Fruit fly (Drosophila melanogaster) whole organism, embryonic: ENCODE results near the gene RhoGDI.

Experiments
- Ada2b ChIP-seq: fragments of 200-800 bp; sonication (Bioruptor generic); IDR thresholded peaks from 2 replicates; pipeline ENCODE4 v1.3.6; 2022; ENCODE audit warnings: missing biosample characterization, missing genetic modification characterization
- Atf-2 ChIP-seq: fragments of 200-800 bp; sonication (Bioruptor generic); optimal IDR thresholded peaks from 2 replicates; lab custom pipeline; 2016; ENCODE audit warnings: missing biosample characterization, missing genetic modification characterization
- B-H1 ChIP-seq: fragments of 200-800 bp; sonication (Bioruptor generic); IDR thresholded peaks from 3 replicates; pipeline ENCODE4 v1.3.6; 2022; ENCODE audit warnings: missing biosample characterization, missing genetic modification characterization
- CG10565 ChIP-seq: fragments of 200-800 bp; sonication (Bioruptor generic); optimal IDR thresholded peaks from 3 replicates; lab custom pipeline; 2016; ENCODE audit warnings: missing biosample characterization, mild to moderate bottlenecking, missing genetic modification characterization
- CG11695 ChIP-seq: fragments of 200-800 bp; sonication (Bioruptor generic); IDR thresholded peaks from 3 replicates; pipeline ENCODE4 v1.3.6; 2022; ENCODE audit warnings: missing biosample characterization, missing genetic modification characterization
- CG11696 ChIP-seq: fragments of 200-800 bp; sonication (Bioruptor generic); IDR thresholded peaks from 2 replicates; pipeline ENCODE4 v1.3.6; 2022; ENCODE audit warnings: missing biosample characterization, missing genetic modification characterization
- CG12071 ChIP-seq: fragments of 200-800 bp; sonication (Bioruptor generic); optimal IDR thresholded peaks from 3 replicates; lab custom pipeline; 2018; ENCODE audit warnings: missing biosample characterization, mild to moderate bottlenecking, missing genetic modification characterization
- CG13296 ChIP-seq: fragments of 200-800 bp; sonication (Bioruptor generic); optimal IDR thresholded peaks from 3 replicates; lab custom pipeline; 2018; ENCODE audit warnings: missing biosample characterization, mild to moderate bottlenecking, missing genetic modification characterization
- CG13624 ChIP-seq: fragments of 200-800 bp; sonication (Bioruptor generic); optimal IDR thresholded peaks from 2 replicates; lab custom pipeline; 2016; ENCODE audit warnings: missing biosample characterization, missing genetic modification characterization
- CG14965 ChIP-seq: fragments of 200-800 bp; sonication (Bioruptor generic); optimal IDR thresholded peaks from 2 replicates; lab custom pipeline; 2016; ENCODE audit warnings: missing biosample characterization, missing genetic modification characterization, borderline replicate concordance
- CG15073 ChIP-seq: fragments of 200-800 bp; sonication (Bioruptor generic); optimal IDR thresholded peaks from 2 replicates; lab custom pipeline; 2016; ENCODE audit warnings: missing biosample characterization, missing genetic modification characterization
- CG16863 ChIP-seq: fragments of 200-800 bp; sonication (Bioruptor generic); optimal IDR thresholded peaks from 3 replicates; lab custom pipeline; 2016; ENCODE audit warnings: missing biosample characterization, missing genetic modification characterization
- CG17612 ChIP-seq: fragments of 200-800 bp; sonication (Bioruptor generic); IDR thresholded peaks from 2 replicates; pipeline ENCODE4 v1.3.6; 2022; ENCODE audit warnings: missing biosample characterization, missing genetic modification characterization
- CG17829 ChIP-seq: fragments of 200-800 bp; optimal IDR thresholded peaks from 2 replicates; lab custom pipeline; 2019; ENCODE audit warnings: missing biosample characterization, mild to moderate bottlenecking, missing genetic modification characterization, moderate library complexity
- CG17912 ChIP-seq: fragments of 200-800 bp; sonication (Bioruptor generic); optimal IDR thresholded peaks from 2 replicates; lab custom pipeline; 2018; ENCODE audit warnings: missing biosample characterization, mild to moderate bottlenecking, missing genetic modification characterization
- CG2199 ChIP-seq: fragments of 200-800 bp; sonication (Bioruptor generic); IDR thresholded peaks from 3 replicates; pipeline ENCODE4 v1.3.6; 2022; ENCODE audit warnings: missing biosample characterization, missing genetic modification characterization
- CG2678 ChIP-seq: fragments of 200-800 bp; sonication (Bioruptor generic); optimal IDR thresholded peaks from 3 replicates; lab custom pipeline; 2019; ENCODE audit warnings: missing biosample characterization, mild to moderate bottlenecking, missing genetic modification characterization, moderate library complexity
- CG43689 ChIP-seq: fragments of 200-800 bp; sonication (Bioruptor generic); IDR thresholded peaks from 2 replicates; pipeline ENCODE4 v1.3.6; 2022; ENCODE audit warnings: missing biosample characterization, missing genetic modification characterization
- CG4424 ChIP-seq: fragments of 200-800 bp; sonication (Bioruptor generic); optimal IDR thresholded peaks from 3 replicates; lab custom pipeline; 2016; ENCODE audit warnings: missing biosample characterization, missing genetic modification characterization
- CG5180 ChIP-seq: fragments of 200-800 bp; sonication (Bioruptor generic); optimal IDR thresholded peaks from 3 replicates; lab custom pipeline; 2017; ENCODE audit warnings: missing biosample characterization, missing genetic modification characterization, mild to moderate bottlenecking, moderate library complexity, missing genetic modification reagents
- CG7745 ChIP-seq: fragments of 200-800 bp; sonication (Bioruptor generic); optimal IDR thresholded peaks from 2 replicates; lab custom pipeline; 2018; ENCODE audit warnings: missing biosample characterization, mild to moderate bottlenecking, missing genetic modification characterization, moderate library complexity
- CG8765 ChIP-seq: fragments of 200-800 bp; sonication (Bioruptor generic); IDR thresholded peaks from 2 replicates; pipeline ENCODE4 v1.3.6; 2022; ENCODE audit warnings: missing biosample characterization, missing genetic modification characterization
- CG9932 ChIP-seq: fragments of 200-800 bp; sonication (Bioruptor generic); IDR thresholded peaks from 2 replicates; pipeline ENCODE4 v1.3.6; 2022; ENCODE audit warnings: missing biosample characterization, missing genetic modification characterization
- Deaf1 ChIP-seq: fragments of 200-800 bp; optimal IDR thresholded peaks from 3 replicates; lab custom pipeline; 2019; ENCODE audit warnings: missing biosample characterization, mild to moderate bottlenecking, missing genetic modification characterization, moderate library complexity
- Dip2 ChIP-seq: fragments of 200-800 bp; sonication (Bioruptor generic); IDR thresholded peaks from 2 replicates; pipeline ENCODE4 v1.3.6; 2022; ENCODE audit warnings: missing biosample characterization, missing genetic modification characterization
- Dip3 ChIP-seq: fragments of 200-800 bp; sonication (Bioruptor generic); optimal IDR thresholded peaks from 3 replicates; lab custom pipeline; 2016; ENCODE audit warnings: missing biosample characterization, missing genetic modification characterization
- Ets97D ChIP-seq: fragments of 200-800 bp; sonication (Bioruptor generic); optimal IDR thresholded peaks from 3 replicates; lab custom pipeline; 2016; ENCODE audit warnings: missing biosample characterization, missing genetic modification characterization
- Fer1 ChIP-seq: fragments of 200-800 bp; sonication (Bioruptor generic); optimal IDR thresholded peaks from 2 replicates; lab custom pipeline; 2017; ENCODE audit warnings: missing biosample characterization, mild to moderate bottlenecking, missing genetic modification characterization
- Fer3 ChIP-seq: fragments of 200-800 bp; sonication (Bioruptor generic); optimal IDR thresholded peaks from 2 replicates; lab custom pipeline; 2018; ENCODE audit warnings: missing biosample characterization, mild to moderate bottlenecking, missing genetic modification characterization, moderate library complexity
- H2.0 ChIP-seq: fragments of 200-800 bp; sonication (Bioruptor generic); IDR thresholded peaks from 2 replicates; pipeline ENCODE4 v1.3.6; 2022; ENCODE audit warnings: missing biosample characterization, missing genetic modification characterization
- Hand ChIP-seq: fragments of 200-800 bp; sonication (Bioruptor generic); optimal IDR thresholded peaks from 2 replicates; lab custom pipeline; 2017; ENCODE audit warnings: mild to moderate bottlenecking, missing biosample characterization, missing genetic modification reagents, missing genetic modification characterization
- Hr3 ChIP-seq: fragments of 200-800 bp; sonication (Bioruptor generic); optimal IDR thresholded peaks from 3 replicates; lab custom pipeline; 2016; ENCODE audit warnings: missing biosample characterization, missing genetic modification characterization
- Hr39 ChIP-seq: fragments of >200 bp; optimal IDR thresholded peaks from 2 replicates; lab custom pipeline; 2017
- Max ChIP-seq: fragments of 200-800 bp; sonication (Bioruptor generic); optimal IDR thresholded peaks from 2 replicates; lab custom pipeline; 2016; ENCODE audit warnings: missing biosample characterization, mild to moderate bottlenecking, missing genetic modification characterization
- NfI ChIP-seq: fragments of 200-800 bp; sonication (Bioruptor generic); optimal IDR thresholded peaks from 3 replicates; lab custom pipeline; 2018; ENCODE audit warnings: missing biosample characterization, mild to moderate bottlenecking, missing genetic modification characterization, moderate library complexity
- TFAM ChIP-seq: fragments of 200-800 bp; sonication (Bioruptor generic); optimal IDR thresholded peaks from 2 replicates; lab custom pipeline; 2017; ENCODE audit warnings: missing biosample characterization, missing genetic modification characterization, inconsistent platforms
- emc ChIP-seq: fragments of 200-800 bp; sonication (Bioruptor generic); optimal IDR thresholded peaks from 2 replicates; lab custom pipeline; 2016; ENCODE audit warnings: missing biosample characterization, missing genetic modification characterization
- fru ChIP-seq: fragments of >200 bp; optimal IDR thresholded peaks from 2 replicates; lab custom pipeline; 2017
- gfzf ChIP-seq: fragments of 200-800 bp; sonication (Bioruptor generic); optimal IDR thresholded peaks from 2 replicates; lab custom pipeline; 2016; ENCODE audit warnings: missing biosample characterization, mild to moderate bottlenecking, missing genetic modification characterization, moderate library complexity
- grau ChIP-seq: fragments of 200-800 bp; optimal IDR thresholded peaks from 3 replicates; lab custom pipeline; 2019; ENCODE audit warnings: missing biosample characterization, mild to moderate bottlenecking, missing genetic modification characterization, moderate library complexity
- kni ChIP-seq: fragments of 200-800 bp; sonication (Bioruptor generic); optimal IDR thresholded peaks from 3 replicates; lab custom pipeline; 2017; ENCODE audit warnings: mild to moderate bottlenecking, missing biosample characterization, missing genetic modification reagents, missing genetic modification characterization
- oc ChIP-seq: fragments of 200-800 bp; sonication (Bioruptor generic); optimal IDR thresholded peaks from 2 replicates; lab custom pipeline; 2018; ENCODE audit warnings: missing biosample characterization, mild to moderate bottlenecking, missing genetic modification characterization, moderate library complexity
- pfk ChIP-seq: fragments of 200-800 bp; sonication (Bioruptor generic); optimal IDR thresholded peaks from 2 replicates; lab custom pipeline; 2018; ENCODE audit warnings: missing biosample characterization, mild to moderate bottlenecking, missing genetic modification characterization, moderate library complexity
- psq ChIP-seq: fragments of 200-800 bp; sonication (Bioruptor generic); optimal IDR thresholded peaks from 2 replicates; lab custom pipeline; 2017; ENCODE audit warnings: missing biosample characterization, missing genetic modification characterization
- row ChIP-seq: fragments of 200-800 bp; sonication (Bioruptor generic); IDR thresholded peaks from 3 replicates; pipeline ENCODE4 v1.3.6; 2022; ENCODE audit warnings: missing biosample characterization, missing genetic modification characterization
- run ChIP-seq: fragments of 200-800 bp; sonication (Bioruptor generic); optimal IDR thresholded peaks from 3 replicates; lab custom pipeline; 2018; ENCODE audit warnings: missing biosample characterization, mild to moderate bottlenecking, missing genetic modification characterization
- stwl ChIP-seq: fragments of 200-800 bp; sonication (Bioruptor generic); optimal IDR thresholded peaks from 3 replicates; lab custom pipeline; 2018; ENCODE audit warnings: missing biosample characterization, mild to moderate bottlenecking, missing genetic modification characterization, moderate library complexity
- sug ChIP-seq: fragments of 200-800 bp; optimal IDR thresholded peaks from 2 replicates; lab custom pipeline; 2019; ENCODE audit warnings: missing biosample characterization, mild to moderate bottlenecking, missing genetic modification characterization, moderate library complexity
- zen ChIP-seq: fragments of 200-800 bp; sonication (Bioruptor generic); optimal IDR thresholded peaks from 3 replicates; lab custom pipeline; 2018; ENCODE audit warnings: missing biosample characterization, mild to moderate bottlenecking, missing genetic modification characterization, moderate library complexity

Gene RhoGDI

dm6 chr3L:19901486-19902255, 26.9 kb upstream of the RhoGDI start (continued):
- TF ChIP-seq TFAM (GFP tag; lab: Kevin White, UChicago) (no peak), CG13624 (no peak), NfI (GFP tag; lab: Kevin White, UChicago) (no peak), CG16863 (no peak), CG9932 (GFP tag; lab: Robert Waterston, UW) (no peak), CG7745 (tag; lab: Kevin White, UChicago) (no peak), CG4424 (GFP tag; lab: Kevin White, UChicago) (no peak), kni (GFP tag; lab: Kevin White, UChicago) (no peak), zen (tag; lab: Kevin White, UChicago) (no peak), CG11696 (no peak), CG2678 (no peak), pfk (GFP tag; lab: Kevin White, UChicago) (peak; percentile 57), Atf-2 (no peak), sug (peak; percentile 41), Dip3 (GFP tag; lab: Kevin White, UChicago) (no peak), Hand (GFP tag; lab: Kevin White, UChicago) (no peak), Hr3 (GFP tag; lab: Kevin White, UChicago) (no peak), Ada2b (GFP tag; lab: Robert Waterston, UW) (no peak), CG17612 (GFP tag; lab: Robert Waterston, UW) (no peak), Fer1 (peak; percentile 16), stwl (tag; lab: Kevin White, UChicago) (no peak), Max (GFP tag; lab: Kevin White, UChicago) (no peak), B-H1 (GFP tag; lab: Robert Waterston, UW) (no peak), Dip2 (no peak), CG2199 (no peak), CG10565 (GFP tag; lab: Kevin White, UChicago) (no peak), gfzf (GFP tag; lab: Kevin White, UChicago) (no peak), Deaf1 (tag; lab: Kevin White, UChicago) (peak; percentile 30), Hr39 (lab: Kevin White, UChicago) (no peak), CG12071 (GFP tag; lab: Kevin White, UChicago) (no peak), oc (tag; lab: Kevin White, UChicago) (peak; percentile 47), CG14965 (GFP tag; lab: Kevin White, UChicago) (no peak), CG13296 (GFP tag; lab: Kevin White, UChicago) (peak; percentile 17)

dm6 chr3L:19902560-19903399, 25.8 kb upstream of the RhoGDI start:
- peak; percentile 84 for TF ChIP-seq psq
- peak; percentile 11 for TF ChIP-seq stwl (tag; lab: Kevin White, UChicago)
- peak; percentile 92 for TF ChIP-seq CG4424 (GFP tag; lab: Kevin White, UChicago)
- peak; percentile 97 for TF ChIP-seq row (GFP tag; lab: Robert Waterston, UW)
- TF ChIP-seq CG43689 (GFP tag; lab: Robert Waterston, UW): no peak; the same call in none of the 2 replicates
- TF ChIP-seq Ets97D: peak; percentile 79
- no peak for TF ChIP-seq CG8765 (GFP tag; lab: Robert Waterston, UW)
- TF ChIP-seq CG5180: peak; percentile 82
- TF ChIP-seq CG17829 (tag; lab: Kevin White, UChicago): peak; percentile 87
- peak; percentile 96 for TF ChIP-seq CG11695 (GFP tag; lab: Robert Waterston, UW)
- peak; percentile 87 for TF ChIP-seq run (tag; lab: Kevin White, UChicago)
- peak; percentile 94 for TF ChIP-seq H2.0 (GFP tag; lab: Robert Waterston, UW)
- peak; percentile 70 for TF ChIP-seq CG15073
- TF ChIP-seq Fer3 (tag; lab: Kevin White, UChicago): peak; percentile 95
- no peak for TF ChIP-seq fru
- TF ChIP-seq Hand (GFP tag; lab: Kevin White, UChicago): peak; percentile 79
- peak; percentile 92 for TF ChIP-seq emc (GFP tag; lab: Kevin White, UChicago)
- peak; percentile 53 for TF ChIP-seq CG17912
- TF ChIP-seq grau (tag; lab: Kevin White, UChicago): peak; percentile 95
